Worm (Caenorhabditis elegans): ENCODE results near the gene srx-114.

srx-114 gene

ce11 chrII:5433069-5433468 lies at the start of gene srx-114:
TSS of gene srx-114 (minus strand) at chrII:5433169.
- TF ChIP-seq madf-5 (GFP tag; IDR thresholded peaks at IDR 0.05) (no peak), ZK546.5 (tag; optimal IDR thresholded peaks at IDR 0.05) (no peak), lin-1 (GFP tag; IDR thresholded peaks at IDR 0.05) (no peak), nhr-111 (GFP tag; optimal IDR thresholded peaks at IDR 0.05) (no peak)

DNA sequence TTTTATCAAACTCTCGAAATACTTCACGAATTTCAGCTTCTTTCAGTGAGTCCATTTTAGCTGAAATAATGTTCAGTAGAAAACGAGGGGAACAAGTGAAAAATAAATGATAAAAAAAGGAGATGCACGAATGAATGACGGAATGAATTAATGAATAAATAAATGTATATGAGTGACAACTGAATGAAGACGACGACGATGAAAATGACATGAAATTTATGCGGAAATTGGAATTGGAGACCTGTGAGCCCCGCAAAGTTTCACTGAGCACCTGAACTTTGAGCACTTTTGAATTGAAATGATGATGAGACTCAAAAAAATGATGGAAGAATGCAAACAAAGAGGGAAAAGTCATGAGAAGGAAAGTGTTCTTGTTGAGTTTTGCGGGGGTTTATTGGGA lies 49.0 kb upstream of the srx-114 start, which contains the start of gene cal-8:
Gene cal-8 (minus strand): TSS at position 60 of the 400 bp plus-strand sequence.
- TF ChIP-seq unc-62 (GFP tag; optimal IDR thresholded peaks at IDR 0.05 in 1 of 2) (peak in 1 of 2 experiments; percentile 98), unc-62 (tag; optimal IDR thresholded peaks at IDR 0.05) (no peak), Y48G9A.11 (GFP tag; IDR thresholded peaks at IDR 0.05) (no peak)

- TF ChIP-seq daf-16 (GFP tag; optimal IDR thresholded peaks at IDR 0.05), result no peak
- no peak for TF ChIP-seq daf-16 (tag; optimal IDR thresholded peaks at IDR 0.05)
- no peak for TF ChIP-seq unc-39 (tag; optimal IDR thresholded peaks at IDR 0.05)
- no peak for TF ChIP-seq php-3 (GFP tag; IDR thresholded peaks at IDR 0.05)
- TF ChIP-seq ZK337.2 (GFP tag; IDR thresholded peaks at IDR 0.05), result no peak
- TF ChIP-seq egl-27 (tag; optimal IDR thresholded peaks at IDR 0.05), result no peak
- no peak for TF ChIP-seq dve-1 (tag; optimal IDR thresholded peaks at IDR 0.05; ENCODE audit: insufficient read depth)
- TF ChIP-seq daf-19 (GFP tag; conservative IDR thresholded peaks at IDR 0.05), result no peak
- TF ChIP-seq fkh-10 (GFP tag; optimal IDR thresholded peaks at IDR 0.05), result no peak
- TF ChIP-seq zip-11 (GFP tag; IDR thresholded peaks at IDR 0.05), result no peak
- TF ChIP-seq madf-9 (GFP tag; conservative IDR thresholded peaks at IDR 0.05), result no peak
- TF ChIP-seq pha-4 (GFP tag; IDR thresholded peaks at IDR 0.05), result no peak
- TF ChIP-seq pha-4 (tag; optimal IDR thresholded peaks at IDR 0.05), result no peak
Measured at ce11 chrII:5478318-5478717, 45.3 kb upstream of the srx-114 start, which contains the start of gene F56D1.1. TSS of gene F56D1.1 (plus strand) at chrII:5478618.

ce11 chrII:5474946-5475345 lies 42.0 kb upstream of the srx-114 start, which contains the start of gene ilcr-2:
TSS of gene ilcr-2 (plus strand) at chrII:5475246.
- TF ChIP-seq zag-1 (tag; optimal IDR thresholded peaks at IDR 0.05) (no peak), unc-130 (GFP tag; optimal IDR thresholded peaks at IDR 0.05) (no peak), hif-1 (tag; optimal IDR thresholded peaks at IDR 0.05) (no peak), R02D3.7 (tag; optimal IDR thresholded peaks at IDR 0.05) (no peak), Y5F2A.4 (GFP tag; optimal IDR thresholded peaks at IDR 0.05) (no peak), nhr-10 (tag; optimal IDR thresholded peaks at IDR 0.05) (no peak), ztf-11 (tag; optimal IDR thresholded peaks at IDR 0.05) (no peak)

DNA sequence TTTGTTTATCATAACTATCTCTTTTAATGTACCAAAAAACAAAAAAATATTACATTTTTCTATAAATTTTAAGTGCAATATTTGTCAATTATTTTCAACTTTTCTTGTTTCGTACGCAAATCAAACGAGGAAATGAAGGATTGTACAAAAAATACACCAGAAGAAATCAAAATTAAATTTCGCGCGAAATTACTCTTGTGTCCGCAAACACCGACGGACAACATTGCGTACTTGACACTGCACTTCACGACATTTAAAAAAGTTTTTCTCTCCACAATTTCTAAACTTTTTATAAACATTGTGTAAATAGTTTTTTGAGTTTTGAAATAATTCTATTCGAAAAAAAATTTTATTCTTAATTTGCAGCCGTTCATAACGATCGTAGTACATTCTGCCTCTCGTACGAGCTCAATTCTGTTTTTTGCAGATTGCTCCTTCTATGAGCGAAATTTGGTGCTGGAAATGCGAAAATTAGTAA lies 41.0 kb upstream of the srx-114 start, which contains the start of gene mrps-16:
Gene mrps-16 (plus strand): TSS at position 428 of the 478 bp plus-strand sequence.
- TF ChIP-seq ZK337.2 (GFP tag; IDR thresholded peaks at IDR 0.05) (no peak), snpc-1.2 (GFP tag; IDR thresholded peaks at IDR 0.05) (no peak), aly-2 (tag; optimal IDR thresholded peaks at IDR 0.05) (no peak), set-16 (GFP tag; IDR thresholded peaks at IDR 0.05) (no peak), daf-12 (tag; optimal IDR thresholded peaks at IDR 0.05) (no peak), R02D3.7 (tag; optimal IDR thresholded peaks at IDR 0.05) (no peak), duxl-1 (tag; optimal IDR thresholded peaks at IDR 0.05; ENCODE audit: poor library complexity) (no peak), daf-16 (GFP tag; optimal IDR thresholded peaks at IDR 0.05) (no peak), daf-16 (tag; optimal IDR thresholded peaks at IDR 0.05) (peak; percentile 31), nhr-25 (tag; optimal IDR thresholded peaks at IDR 0.05; ENCODE audit: borderline replicate concordance, insufficient read depth) (peak; percentile 7), hmg-1.1 (GFP tag; IDR thresholded peaks at IDR 0.05) (no peak), cey-2 (tag; optimal IDR thresholded peaks at IDR 0.05; ENCODE audit: borderline replicate concordance, insufficient read depth) (no peak), mep-1 (tag; optimal IDR thresholded peaks at IDR 0.05) (peak; percentile 38), zag-1 (tag; optimal IDR thresholded peaks at IDR 0.05) (no peak), zfp-3 (GFP tag; conservative IDR thresholded peaks at IDR 0.05) (no peak), ceh-28 (tag; optimal IDR thresholded peaks at IDR 0.05) (no peak), unc-130 (GFP tag; optimal IDR thresholded peaks at IDR 0.05) (no peak), nhr-28 (tag; optimal IDR thresholded peaks at IDR 0.05) (peak; percentile 25), ceh-82 (tag; optimal IDR thresholded peaks at IDR 0.05) (no peak), dpl-1 (GFP tag; optimal IDR thresholded peaks at IDR 0.05) (peak; percentile 96), mdt-29 (GFP tag; IDR thresholded peaks at IDR 0.05) (no peak), F10B5.3 (tag; optimal IDR thresholded peaks at IDR 0.05) (no peak), dmd-6 (GFP tag; IDR thresholded peaks at IDR 0.05) (no peak), tag-97 (GFP tag; IDR thresholded peaks at IDR 0.05) (no peak)
